Worm (Caenorhabditis elegans): ENCODE measurements around the gene ugt-66.

ugt-66 gene

ce11 chrIII:6206161-6206853, 11.9 kb upstream of the ugt-66 start, which contains the start of the genes sna-3 and rps-3:
Gene sna-3 (minus strand): TSS chrIII:6206211.
Gene rps-3 (plus strand): TSS chrIII:6206803.
- TF ChIP-seq nhr-129 (tag; optimal IDR thresholded peaks at IDR 0.05) (peak; percentile 91), lin-13 (GFP tag; optimal IDR thresholded peaks at IDR 0.05) (peak; percentile 81), peb-1 (tag; optimal IDR thresholded peaks at IDR 0.05) (no peak), ZK546.5 (tag; optimal IDR thresholded peaks at IDR 0.05) (peak; percentile 40), nhr-25 (tag; optimal IDR thresholded peaks at IDR 0.05) (peak; percentile 73), blmp-1 (tag; optimal IDR thresholded peaks at IDR 0.05; ENCODE audit: insufficient read depth) (peak; percentile 8), ceh-82 (tag; optimal IDR thresholded peaks at IDR 0.05) (no peak), nhr-21 (tag; optimal IDR thresholded peaks at IDR 0.05) (peak; percentile 64), snpc-4 (tag; optimal IDR thresholded peaks at IDR 0.05) (peak; percentile 63), lin-39 (tag; optimal IDR thresholded peaks at IDR 0.05) (no peak), ztf-1 (GFP tag; conservative IDR thresholded peaks at IDR 0.05) (no peak), nhr-23 (tag; optimal IDR thresholded peaks at IDR 0.05) (no peak), sem-4 (tag; optimal IDR thresholded peaks at IDR 0.05) (no peak), mbf-1 (tag; optimal IDR thresholded peaks at IDR 0.05) (no peak), nhr-237 (tag; optimal IDR thresholded peaks at IDR 0.05) (no peak), C34F6.9 (tag; optimal IDR thresholded peaks at IDR 0.05) (peak; percentile 90), nhr-11 (tag; optimal IDR thresholded peaks at IDR 0.05) (no peak), nhr-10 (tag; optimal IDR thresholded peaks at IDR 0.05) (no peak), sma-3 (GFP tag; optimal IDR thresholded peaks at IDR 0.05) (peak; percentile 52), crh-2 (tag; optimal IDR thresholded peaks at IDR 0.05) (peak; percentile 90), mdl-1 (tag; optimal IDR thresholded peaks at IDR 0.05) (no peak), egl-27 (tag; optimal IDR thresholded peaks at IDR 0.05) (peak; percentile 21), R02D3.7 (tag; optimal IDR thresholded peaks at IDR 0.05) (no peak), sma-9 (GFP tag; optimal IDR thresholded peaks at IDR 0.05) (peak; percentile 55), sma-9 (tag; optimal IDR thresholded peaks at IDR 0.05) (no peak), skn-1 (tag; optimal IDR thresholded peaks at IDR 0.05) (no peak), elt-3 (tag; optimal IDR thresholded peaks at IDR 0.05) (no peak), gmeb-1 (tag; optimal IDR thresholded peaks at IDR 0.05) (peak; percentile 78), elt-1 (tag; optimal IDR thresholded peaks at IDR 0.05) (no peak), alr-1 (tag; optimal IDR thresholded peaks at IDR 0.05) (no peak), ztf-4 (tag; optimal IDR thresholded peaks at IDR 0.05) (no peak), nhr-77 (tag; optimal IDR thresholded peaks at IDR 0.05) (no peak), ceh-16 (tag; optimal IDR thresholded peaks at IDR 0.05) (peak; percentile 52), fos-1 (tag; optimal IDR thresholded peaks at IDR 0.05) (peak; percentile 70), lsy-2 (tag; optimal IDR thresholded peaks at IDR 0.05) (peak; percentile 68 to 92), F13H6.1 (tag; optimal IDR thresholded peaks at IDR 0.05) (peak; percentile 64), Y55F3AM.14 (GFP tag; optimal IDR thresholded peaks at IDR 0.05) (no peak), lin-11 (tag; optimal IDR thresholded peaks at IDR 0.05) (peak; percentile 82), ama-1 (optimal IDR thresholded peaks at IDR 0.05) (no peak), unc-55 (GFP tag; optimal IDR thresholded peaks at IDR 0.05) (peak; percentile 93), ztf-11 (tag; optimal IDR thresholded peaks at IDR 0.05) (no peak), nhr-12 (tag; optimal IDR thresholded peaks at IDR 0.05) (no peak), dmd-4 (tag; optimal IDR thresholded peaks at IDR 0.05) (no peak), unc-62 (GFP tag; optimal IDR thresholded peaks at IDR 0.05) (no peak), aly-2 (tag; optimal IDR thresholded peaks at IDR 0.05) (no peak), zag-1 (tag; optimal IDR thresholded peaks at IDR 0.05) (peak; percentile 10), mab-5 (tag; optimal IDR thresholded peaks at IDR 0.05) (no peak), nhr-6 (tag; optimal IDR thresholded peaks at IDR 0.05) (no peak), unc-39 (tag; optimal IDR thresholded peaks at IDR 0.05) (no peak)

Measured in whole organism, L2 larva.